Worm (Caenorhabditis elegans) whole organism, L2 larva: ENCODE data around the gene nlp-41.

Source experiments
- ama-1 ChIP-seq: fragments of 150-350 bp; optimal IDR thresholded peaks from 2 replicates; lab custom pipeline; 2018; ENCODE audit warnings: inconsistent platforms
- elt-3 ChIP-seq: sonication (generic microtip); optimal IDR thresholded peaks from 2 replicates; lab custom pipeline; 2017; ENCODE audit warnings: missing biosample characterization, missing genetic modification characterization
- nhr-25 ChIP-seq: fragments of 150-350 bp; sonication (generic microtip); optimal IDR thresholded peaks from 3 replicates; lab custom pipeline; 2014; ENCODE audit warnings: missing biosample characterization, missing genetic modification characterization
- unc-55 ChIP-seq: fragments of 150-350 bp; sonication (generic microtip); optimal IDR thresholded peaks from 3 replicates; lab custom pipeline; 2014; ENCODE audit warnings: missing biosample characterization, missing genetic modification reagents, missing genetic modification characterization
- zag-1 ChIP-seq: fragments of 150-350 bp; optimal IDR thresholded peaks from 2 replicates; lab custom pipeline; 2014; ENCODE audit warnings: missing biosample characterization, missing genetic modification characterization

ce11 chrII:14573315-14573714, 22.6 kb downstream of the nlp-41 start, which contains the start of gene madf-5:
- TF ChIP-seq ama-1: no peak
- TF ChIP-seq nhr-25 (tag; lab: Kevin White, UChicago): no peak
- no peak for TF ChIP-seq unc-55 (GFP tag; lab: Kevin White, UChicago)
- TF ChIP-seq zag-1 (tag; lab: Kevin White, UChicago): no peak
- TF ChIP-seq elt-3 (tag; lab: Kevin White, UChicago): no peak
